Worm (Caenorhabditis elegans): ENCODE results near the gene F47E1.20.

ce11 chrX:9068075-9068474 lies 19.3 kb downstream of the F47E1.20 start:
- TF ChIP-seq hmbx-1 (tag; optimal IDR thresholded peaks at IDR 0.05) (no peak), aly-1 (tag; optimal IDR thresholded peaks at IDR 0.05) (peak; percentile 18), ama-1 (optimal IDR thresholded peaks at IDR 0.05) (no peak), flt-1 (GFP tag; IDR thresholded peaks at IDR 0.05) (no peak), ceh-36 (tag; optimal IDR thresholded peaks at IDR 0.05) (no peak), tbx-37 (GFP tag; conservative IDR thresholded peaks at IDR 0.05) (no peak), tbx-11 (GFP tag; IDR thresholded peaks at IDR 0.05) (no peak), hmg-4 (GFP tag; optimal IDR thresholded peaks at IDR 0.05) (peak; percentile 63), B0310.2 (tag; optimal IDR thresholded peaks at IDR 0.05) (no peak), pes-1 (GFP tag; IDR thresholded peaks at IDR 0.05) (no peak)
